Worm (Caenorhabditis elegans) whole organism, midembryonic: Measurements from ENCODE around the gene T08G3.6.

ENCODE experiments used
- T22C8.4 ChIP-seq: fragments of 200-800 bp; sonication (Bioruptor generic); IDR thresholded peaks from 2 replicates; pipeline ENCODE4 v1.3.6; 2022; ENCODE audit warnings: missing genetic modification characterization, missing compliant biosample characterization
- cog-1 ChIP-seq: sonication (generic microtip); optimal IDR thresholded peaks from 2 replicates; lab custom pipeline; 2016; ENCODE audit warnings: missing genetic modification characterization, missing compliant biosample characterization
- flt-1 ChIP-seq: fragments of 200-800 bp; sonication (Bioruptor generic); IDR thresholded peaks from 2 replicates; pipeline ENCODE4 v1.3.6; 2022; ENCODE audit warnings: missing genetic modification characterization, missing compliant biosample characterization
- klf-2 ChIP-seq: fragments of 200-800 bp; sonication (Bioruptor generic); conservative IDR thresholded peaks from 2 replicates; pipeline ENCODE4 v1.3.6; 2022; ENCODE audit warnings: missing genetic modification reagents, missing genetic modification characterization, missing compliant biosample characterization
- med-1 ChIP-seq: sonication (generic microtip); optimal IDR thresholded peaks from 2 replicates; lab custom pipeline; 2017; ENCODE audit warnings: missing genetic modification characterization, mild to moderate bottlenecking, missing compliant biosample characterization, antibody characterized with exemption, missing genetic modification reagents; ENCODE audit not compliant: insufficient read depth
- ref-1 ChIP-seq: fragments of 200-800 bp; sonication (Bioruptor generic); conservative IDR thresholded peaks from 2 replicates; pipeline ENCODE4 v1.3.6; 2022; ENCODE audit warnings: missing genetic modification reagents, missing genetic modification characterization, missing compliant biosample characterization
- tab-1 ChIP-seq: fragments of 200-800 bp; sonication (Bioruptor generic); IDR thresholded peaks from 2 replicates; pipeline ENCODE4 v1.3.6; 2022; ENCODE audit warnings: missing genetic modification characterization, missing compliant biosample characterization
- ztf-23 ChIP-seq: fragments of 200-800 bp; sonication (Bioruptor generic); IDR thresholded peaks from 2 replicates; pipeline ENCODE4 v1.3.6; 2022; ENCODE audit warnings: missing genetic modification reagents, missing genetic modification characterization, missing compliant biosample characterization
- ztf-29 ChIP-seq: fragments of 200-800 bp; sonication (Bioruptor generic); IDR thresholded peaks from 2 replicates; pipeline ENCODE4 v1.3.6; 2022; ENCODE audit warnings: missing genetic modification reagents, missing genetic modification characterization, missing compliant biosample characterization

Gene T08G3.6

ce11 chrV:16419769-16420168 lies 26.0 kb upstream of the T08G3.6 start, which contains the start of gene F26D2.16:
Gene F26D2.16 (minus strand): TSS chrV:16419869.
- no peak for TF ChIP-seq ztf-23 (GFP tag; lab: Robert Waterston, UW)
- no peak for TF ChIP-seq ztf-29
- TF ChIP-seq T22C8.4 (GFP tag; lab: Robert Waterston, UW), result no peak
- TF ChIP-seq med-1 (GFP tag; lab: Kevin White, UChicago), result no peak
- TF ChIP-seq tab-1 (GFP tag; lab: Robert Waterston, UW), result no peak
- TF ChIP-seq ref-1 (GFP tag; lab: Robert Waterston, UW), result no peak
- TF ChIP-seq flt-1 (GFP tag; lab: Robert Waterston, UW), result no peak
- no peak for TF ChIP-seq klf-2 (GFP tag; lab: Robert Waterston, UW)
- no peak for TF ChIP-seq cog-1 (tag; lab: Kevin White, UChicago)

- no peak for TF ChIP-seq flt-1 (GFP tag; lab: Robert Waterston, UW)
- no peak for TF ChIP-seq ztf-29
- TF ChIP-seq med-1 (GFP tag; lab: Kevin White, UChicago), result no peak
- TF ChIP-seq cog-1 (tag; lab: Kevin White, UChicago), result no peak
- no peak for TF ChIP-seq ztf-23 (GFP tag; lab: Robert Waterston, UW)
- TF ChIP-seq klf-2 (GFP tag; lab: Robert Waterston, UW), result no peak
- no peak for TF ChIP-seq ref-1 (GFP tag; lab: Robert Waterston, UW)
- no peak for TF ChIP-seq tab-1 (GFP tag; lab: Robert Waterston, UW)
- TF ChIP-seq T22C8.4 (GFP tag; lab: Robert Waterston, UW), result no peak
Measured at ce11 chrV:16420696-16421095, 25.1 kb upstream of the T08G3.6 start, which contains the start of gene srw-48. Gene srw-48 (plus strand): TSS chrV:16420996.

ce11 chrV:16424428-16424827 lies 21.3 kb upstream of the T08G3.6 start, which contains the start of gene srw-29:
Gene srw-29 (minus strand): TSS chrV:16424528.
- TF ChIP-seq klf-2 (GFP tag; lab: Robert Waterston, UW) (no peak), T22C8.4 (GFP tag; lab: Robert Waterston, UW) (no peak), tab-1 (GFP tag; lab: Robert Waterston, UW) (no peak), ref-1 (GFP tag; lab: Robert Waterston, UW) (no peak), ztf-23 (GFP tag; lab: Robert Waterston, UW) (no peak), cog-1 (tag; lab: Kevin White, UChicago) (no peak), med-1 (GFP tag; lab: Kevin White, UChicago) (no peak), ztf-29 (no peak), flt-1 (GFP tag; lab: Robert Waterston, UW) (no peak)

- no peak for TF ChIP-seq T22C8.4 (GFP tag; lab: Robert Waterston, UW)
- no peak for TF ChIP-seq ztf-23 (GFP tag; lab: Robert Waterston, UW)
- no peak for TF ChIP-seq ztf-29
- no peak for TF ChIP-seq flt-1 (GFP tag; lab: Robert Waterston, UW)
- TF ChIP-seq klf-2 (GFP tag; lab: Robert Waterston, UW), result no peak
- TF ChIP-seq ref-1 (GFP tag; lab: Robert Waterston, UW), result no peak
- no peak for TF ChIP-seq cog-1 (tag; lab: Kevin White, UChicago)
- no peak for TF ChIP-seq tab-1 (GFP tag; lab: Robert Waterston, UW)
- no peak for TF ChIP-seq med-1 (GFP tag; lab: Kevin White, UChicago)
Measured at ce11 chrV:16429503-16429902, 16.3 kb upstream of the T08G3.6 start, which contains the start of gene F26D2.10. Gene F26D2.10 (minus strand): TSS chrV:16429603.

ce11 chrV:16429940-16430339 lies 15.8 kb upstream of the T08G3.6 start, which contains the start of gene str-73:
Gene str-73 (plus strand): TSS chrV:16430240.
- TF ChIP-seq ztf-23 (GFP tag; lab: Robert Waterston, UW), result no peak
- no peak for TF ChIP-seq med-1 (GFP tag; lab: Kevin White, UChicago)
- TF ChIP-seq cog-1 (tag; lab: Kevin White, UChicago), result no peak
- TF ChIP-seq T22C8.4 (GFP tag; lab: Robert Waterston, UW), result no peak
- TF ChIP-seq klf-2 (GFP tag; lab: Robert Waterston, UW), result no peak
- TF ChIP-seq flt-1 (GFP tag; lab: Robert Waterston, UW), result no peak
- no peak for TF ChIP-seq ztf-29
- no peak for TF ChIP-seq tab-1 (GFP tag; lab: Robert Waterston, UW)
- TF ChIP-seq ref-1 (GFP tag; lab: Robert Waterston, UW), result no peak

ce11 chrV:16433471-16433870 lies 12.3 kb upstream of the T08G3.6 start, which contains the start of gene clec-234:
Gene clec-234 (minus strand): TSS chrV:16433571.
- TF ChIP-seq klf-2 (GFP tag; lab: Robert Waterston, UW) (no peak), tab-1 (GFP tag; lab: Robert Waterston, UW) (no peak), ref-1 (GFP tag; lab: Robert Waterston, UW) (no peak), cog-1 (tag; lab: Kevin White, UChicago) (no peak), ztf-29 (no peak), T22C8.4 (GFP tag; lab: Robert Waterston, UW) (no peak), flt-1 (GFP tag; lab: Robert Waterston, UW) (no peak), med-1 (GFP tag; lab: Kevin White, UChicago) (no peak), ztf-23 (GFP tag; lab: Robert Waterston, UW) (no peak)

ce11 chrV:16435510-16435909 lies 10.3 kb upstream of the T08G3.6 start, which contains the start of the genes F26D2.13 and F26D2.14:
Gene F26D2.13 (minus strand): TSS chrV:16435610.
Gene F26D2.14 (plus strand): TSS chrV:16435855.
- TF ChIP-seq klf-2 (GFP tag; lab: Robert Waterston, UW), result no peak
- no peak for TF ChIP-seq cog-1 (tag; lab: Kevin White, UChicago)
- no peak for TF ChIP-seq T22C8.4 (GFP tag; lab: Robert Waterston, UW)
- TF ChIP-seq ztf-29, result no peak
- no peak for TF ChIP-seq med-1 (GFP tag; lab: Kevin White, UChicago)
- TF ChIP-seq ref-1 (GFP tag; lab: Robert Waterston, UW), result no peak
- no peak for TF ChIP-seq ztf-23 (GFP tag; lab: Robert Waterston, UW)
- no peak for TF ChIP-seq tab-1 (GFP tag; lab: Robert Waterston, UW)
- TF ChIP-seq flt-1 (GFP tag; lab: Robert Waterston, UW), result no peak

ce11 chrV:16437546-16437945 lies 8.2 kb upstream of the T08G3.6 start, which contains the start of gene F26D2.15:
Gene F26D2.15 (plus strand): TSS chrV:16437846.
- TF ChIP-seq tab-1 (GFP tag; lab: Robert Waterston, UW) (no peak), klf-2 (GFP tag; lab: Robert Waterston, UW) (no peak), ref-1 (GFP tag; lab: Robert Waterston, UW) (no peak), med-1 (GFP tag; lab: Kevin White, UChicago) (no peak), ztf-23 (GFP tag; lab: Robert Waterston, UW) (no peak), cog-1 (tag; lab: Kevin White, UChicago) (no peak), ztf-29 (no peak), T22C8.4 (GFP tag; lab: Robert Waterston, UW) (no peak), flt-1 (GFP tag; lab: Robert Waterston, UW) (no peak)
